Worm (Caenorhabditis elegans): ENCODE measurements around the gene str-33.

The str-33 gene

ce11 chrV:2757226-2757893 is 29.0 kb downstream of the str-33 start, which contains the start of gene srx-28:
TSS of gene srx-28 (minus strand) at chrV:2757276.
- TF ChIP-seq pat-9 (tag; optimal IDR thresholded peaks at IDR 0.05) (no peak), sdc-2 (tag; optimal IDR thresholded peaks at IDR 0.05) (no peak), odd-2 (tag; optimal IDR thresholded peaks at IDR 0.05) (no peak), dmd-4 (tag; optimal IDR thresholded peaks at IDR 0.05; ENCODE audit: borderline replicate concordance) (no peak), ceh-6 (GFP tag; optimal IDR thresholded peaks at IDR 0.05) (no peak)

ce11 chrV:2758437-2758836 is 30.1 kb downstream of the str-33 start:
- no peak for TF ChIP-seq npax-4 (tag; optimal IDR thresholded peaks at IDR 0.05)
- TF ChIP-seq ahr-1 (tag; optimal IDR thresholded peaks at IDR 0.05): no peak
- TF ChIP-seq nhr-232 (tag; optimal IDR thresholded peaks at IDR 0.05): no peak
- TF ChIP-seq tbx-2 (tag; optimal IDR thresholded peaks at IDR 0.05): no peak

- TF ChIP-seq ceh-9 (tag; optimal IDR thresholded peaks at IDR 0.05) (no peak), fkh-6 (tag; optimal IDR thresholded peaks at IDR 0.05) (no peak), pqm-1 (tag; optimal IDR thresholded peaks at IDR 0.05) (no peak), elt-2 (tag; optimal IDR thresholded peaks at IDR 0.05) (no peak), T23F11.4 (GFP tag; optimal IDR thresholded peaks at IDR 0.05) (no peak), ceh-19 (GFP tag; optimal IDR thresholded peaks at IDR 0.05) (no peak), ceh-6 (GFP tag; optimal IDR thresholded peaks at IDR 0.05) (no peak), unc-3 (GFP tag; conservative IDR thresholded peaks at IDR 0.05) (no peak), unc-3 (tag; optimal IDR thresholded peaks at IDR 0.05) (no peak), pros-1 (tag; optimal IDR thresholded peaks at IDR 0.05) (no peak), madf-2 (tag; optimal IDR thresholded peaks at IDR 0.05) (no peak), ahr-1 (tag; optimal IDR thresholded peaks at IDR 0.05) (no peak)
Observed at ce11 chrV:2759456-2759855, 31.1 kb downstream of the str-33 start, which contains the start of gene srg-58. TSS of gene srg-58 (minus strand) at chrV:2759556.

- TF ChIP-seq K09A11.1 (tag; optimal IDR thresholded peaks at IDR 0.05; ENCODE audit: insufficient read depth): no peak
- TF ChIP-seq dmd-4 (tag; optimal IDR thresholded peaks at IDR 0.05; ENCODE audit: borderline replicate concordance): no peak
- TF ChIP-seq sox-4 (tag; optimal IDR thresholded peaks at IDR 0.05): no peak
- TF ChIP-seq K02D7.2 (tag; optimal IDR thresholded peaks at IDR 0.05): no peak
- no peak for TF ChIP-seq madf-2 (tag; optimal IDR thresholded peaks at IDR 0.05)
- no peak for TF ChIP-seq eyg-1 (tag; optimal IDR thresholded peaks at IDR 0.05)
- no peak for TF ChIP-seq pat-9 (tag; optimal IDR thresholded peaks at IDR 0.05)
- TF ChIP-seq C38D4.7 (GFP tag; optimal IDR thresholded peaks at IDR 0.05): no peak
Observed at ce11 chrV:2761470-2761869, 33.1 kb downstream of the str-33 start.

ce11 chrV:2763105-2763504 is 34.8 kb downstream of the str-33 start, which contains the start of gene R05D8.7:
TSS of gene R05D8.7 (minus strand) at chrV:2763208.
- TF ChIP-seq pax-1 (tag; optimal IDR thresholded peaks at IDR 0.05) (no peak), T23F11.4 (GFP tag; optimal IDR thresholded peaks at IDR 0.05) (no peak), Y22D7AL.16 (tag; optimal IDR thresholded peaks at IDR 0.05) (no peak), C38D4.7 (GFP tag; optimal IDR thresholded peaks at IDR 0.05) (no peak), K09A11.1 (tag; optimal IDR thresholded peaks at IDR 0.05; ENCODE audit: insufficient read depth) (no peak), lin-11 (tag; optimal IDR thresholded peaks at IDR 0.05) (no peak), nhr-232 (tag; optimal IDR thresholded peaks at IDR 0.05) (no peak), dve-1 (tag; optimal IDR thresholded peaks at IDR 0.05) (no peak), hlh-15 (tag; optimal IDR thresholded peaks at IDR 0.05) (no peak), nhr-11 (tag; optimal IDR thresholded peaks at IDR 0.05) (no peak), fkh-10 (GFP tag; optimal IDR thresholded peaks at IDR 0.05) (no peak), unc-42 (tag; optimal IDR thresholded peaks at IDR 0.05) (no peak), rnt-1 (tag; optimal IDR thresholded peaks at IDR 0.05) (no peak), lim-6 (tag; optimal IDR thresholded peaks at IDR 0.05) (no peak), gmeb-2 (tag; optimal IDR thresholded peaks at IDR 0.05) (no peak), ceh-19 (GFP tag; optimal IDR thresholded peaks at IDR 0.05) (no peak), sdc-2 (tag; optimal IDR thresholded peaks at IDR 0.05) (no peak), nfya-1 (tag; optimal IDR thresholded peaks at IDR 0.05) (no peak)

Measured in whole organism, late embryonic.